Fruit fly (Drosophila melanogaster) whole organism, embryonic: ENCODE results near the gene ND-B16.6.

ENCODE experiments used
- Ada2b ChIP-seq: fragments of 200-800 bp; sonication (Bioruptor generic); IDR thresholded peaks from 2 replicates; pipeline ENCODE4 v1.3.6; 2022; ENCODE audit warnings: missing biosample characterization, missing genetic modification characterization
- Atf6 ChIP-seq: fragments of 200-800 bp; sonication (Bioruptor generic); IDR thresholded peaks from 2 replicates; pipeline ENCODE4 v1.3.6; 2022; ENCODE audit warnings: missing biosample characterization, missing genetic modification characterization
- B-H1 ChIP-seq: fragments of 200-800 bp; sonication (Bioruptor generic); IDR thresholded peaks from 3 replicates; pipeline ENCODE4 v1.3.6; 2022; ENCODE audit warnings: missing biosample characterization, missing genetic modification characterization
- Bdp1 ChIP-seq: fragments of 200-800 bp; sonication (Bioruptor generic); optimal IDR thresholded peaks from 3 replicates; lab custom pipeline; 2016; ENCODE audit warnings: missing biosample characterization, missing genetic modification characterization
- CG10147 ChIP-seq: fragments of 200-800 bp; sonication (Bioruptor generic); optimal IDR thresholded peaks from 2 replicates; lab custom pipeline; 2019; ENCODE audit warnings: missing biosample characterization, mild to moderate bottlenecking, missing genetic modification characterization, moderate library complexity
- CG1024 ChIP-seq: fragments of 200-800 bp; sonication (Bioruptor generic); IDR thresholded peaks from 2 replicates; pipeline ENCODE4 v1.3.6; 2022; ENCODE audit warnings: missing biosample characterization, missing genetic modification characterization
- CG10431 ChIP-seq: fragments of 200-800 bp; sonication (Bioruptor generic); optimal IDR thresholded peaks from 3 replicates; lab custom pipeline; 2018; ENCODE audit warnings: missing biosample characterization, mild to moderate bottlenecking, missing genetic modification characterization
- CG11247 ChIP-seq: fragments of 200-800 bp; sonication (Bioruptor generic); IDR thresholded peaks from 2 replicates; pipeline ENCODE4 v1.3.6; 2022; ENCODE audit warnings: missing biosample characterization, missing genetic modification characterization
- CG12299 ChIP-seq: fragments of 200-800 bp; sonication (Bioruptor generic); optimal IDR thresholded peaks from 2 replicates; lab custom pipeline; 2018; ENCODE audit warnings: missing biosample characterization, mild to moderate bottlenecking, missing genetic modification characterization
- CG12659 ChIP-seq: fragments of 200-800 bp; sonication (Bioruptor generic); optimal IDR thresholded peaks from 3 replicates; lab custom pipeline; 2017; ENCODE audit warnings: mild to moderate bottlenecking, missing biosample characterization, missing genetic modification reagents, missing genetic modification characterization
- CG12769 ChIP-seq: fragments of 200-800 bp; sonication (Bioruptor generic); optimal IDR thresholded peaks from 2 replicates; lab custom pipeline; 2019; ENCODE audit warnings: missing biosample characterization, mild to moderate bottlenecking, missing genetic modification characterization, moderate library complexity
- CG13894 ChIP-seq: fragments of 200-800 bp; sonication (Bioruptor generic); optimal IDR thresholded peaks from 3 replicates; lab custom pipeline; 2018; ENCODE audit warnings: missing biosample characterization, mild to moderate bottlenecking, missing genetic modification characterization, moderate library complexity
- CG14441 ChIP-seq: fragments of 200-800 bp; sonication (Bioruptor generic); IDR thresholded peaks from 2 replicates; pipeline ENCODE4 v1.3.6; 2022; ENCODE audit warnings: missing biosample characterization, missing genetic modification characterization
- CG14860 ChIP-seq: fragments of 200-800 bp; sonication (Bioruptor generic); IDR thresholded peaks from 3 replicates; pipeline ENCODE4 v1.3.6; 2022; ENCODE audit warnings: missing biosample characterization, missing genetic modification characterization; ENCODE audit not compliant: partially characterized antibody
- CG17802 ChIP-seq: fragments of 200-800 bp; sonication (Bioruptor generic); optimal IDR thresholded peaks from 2 replicates; lab custom pipeline; 2018; ENCODE audit warnings: missing biosample characterization, mild to moderate bottlenecking, missing genetic modification characterization, moderate library complexity
- CG30020 ChIP-seq: fragments of 200-800 bp; optimal IDR thresholded peaks from 2 replicates; lab custom pipeline; 2019; ENCODE audit warnings: missing biosample characterization, mild to moderate bottlenecking, missing genetic modification characterization, moderate library complexity
- CG3281 ChIP-seq: fragments of 200-800 bp; sonication (Bioruptor generic); optimal IDR thresholded peaks from 3 replicates; lab custom pipeline; 2017; ENCODE audit warnings: missing biosample characterization, mild to moderate bottlenecking, missing genetic modification characterization
- CG4282 ChIP-seq: fragments of 200-800 bp; sonication (Bioruptor generic); optimal IDR thresholded peaks from 2 replicates; lab custom pipeline; 2016; ENCODE audit warnings: missing biosample characterization, missing genetic modification characterization
- CG4328 ChIP-seq: fragments of 200-800 bp; sonication (Bioruptor generic); optimal IDR thresholded peaks from 3 replicates; lab custom pipeline; 2017; ENCODE audit warnings: missing biosample characterization, missing genetic modification reagents, missing genetic modification characterization
- CG4404 ChIP-seq: fragments of 200-800 bp; sonication (Bioruptor generic); IDR thresholded peaks from 2 replicates; pipeline ENCODE4 v1.3.6; 2022; ENCODE audit warnings: missing biosample characterization, missing genetic modification characterization
- CG8089 ChIP-seq: fragments of 200-800 bp; sonication (Bioruptor generic); optimal IDR thresholded peaks from 3 replicates; lab custom pipeline; 2016; ENCODE audit warnings: missing biosample characterization, missing genetic modification characterization
- CG9437 ChIP-seq: fragments of 200-800 bp; sonication (Bioruptor generic); optimal IDR thresholded peaks from 2 replicates; lab custom pipeline; 2018; ENCODE audit warnings: missing biosample characterization, mild to moderate bottlenecking, missing genetic modification characterization
- CG9727 ChIP-seq: fragments of 200-800 bp; sonication (Bioruptor generic); optimal IDR thresholded peaks from 3 replicates; lab custom pipeline; 2017; ENCODE audit warnings: missing biosample characterization, mild to moderate bottlenecking, missing genetic modification characterization
- CG9817 ChIP-seq: fragments of 200-800 bp; sonication (Bioruptor generic); optimal IDR thresholded peaks from 2 replicates; lab custom pipeline; 2018; ENCODE audit warnings: missing biosample characterization, mild to moderate bottlenecking, missing genetic modification characterization, moderate library complexity
- Dad ChIP-seq: fragments of 200-800 bp; sonication (Bioruptor generic); optimal IDR thresholded peaks from 3 replicates; lab custom pipeline; 2016; ENCODE audit warnings: missing biosample characterization, missing genetic modification characterization
- Dip3 ChIP-seq: fragments of 200-800 bp; sonication (Bioruptor generic); optimal IDR thresholded peaks from 3 replicates; lab custom pipeline; 2016; ENCODE audit warnings: missing biosample characterization, missing genetic modification characterization
- HHEX ChIP-seq: fragments of 200-800 bp; sonication (Bioruptor generic); optimal IDR thresholded peaks from 3 replicates; lab custom pipeline; 2017; ENCODE audit warnings: missing biosample characterization, mild to moderate bottlenecking, missing genetic modification characterization, missing genetic modification reagents
- HLH3B ChIP-seq: fragments of 200-800 bp; sonication (Bioruptor generic); IDR thresholded peaks from 2 replicates; pipeline ENCODE4 v1.3.6; 2022; ENCODE audit warnings: missing biosample characterization, missing genetic modification characterization
- Hr3 ChIP-seq: fragments of 200-800 bp; sonication (Bioruptor generic); optimal IDR thresholded peaks from 3 replicates; lab custom pipeline; 2016; ENCODE audit warnings: missing biosample characterization, missing genetic modification characterization
- Jarid2 ChIP-seq: fragments of 200-800 bp; sonication (Bioruptor generic); optimal IDR thresholded peaks from 3 replicates; lab custom pipeline; 2017; ENCODE audit warnings: mild to moderate bottlenecking, missing biosample characterization, missing genetic modification reagents, missing genetic modification characterization
- Max ChIP-seq: fragments of 200-800 bp; sonication (Bioruptor generic); optimal IDR thresholded peaks from 2 replicates; lab custom pipeline; 2016; ENCODE audit warnings: missing biosample characterization, mild to moderate bottlenecking, missing genetic modification characterization
- Meics ChIP-seq: fragments of 200-800 bp; sonication (Bioruptor generic); optimal IDR thresholded peaks from 2 replicates; lab custom pipeline; 2017; ENCODE audit warnings: missing biosample characterization, mild to moderate bottlenecking, missing genetic modification characterization
- Nf-YA ChIP-seq: fragments of 200-800 bp; sonication (Bioruptor generic); IDR thresholded peaks from 2 replicates; pipeline ENCODE4 v1.3.6; 2022; ENCODE audit warnings: missing biosample characterization, missing genetic modification characterization
- bbx ChIP-seq: fragments of 200-800 bp; sonication (Bioruptor generic); IDR thresholded peaks from 2 replicates; pipeline ENCODE4 v1.3.6; 2022; ENCODE audit warnings: missing biosample characterization, missing genetic modification characterization; ENCODE audit not compliant: partially characterized antibody
- bigmax ChIP-seq: fragments of 200-800 bp; sonication (Bioruptor generic); optimal IDR thresholded peaks from 2 replicates; lab custom pipeline; 2018; ENCODE audit warnings: missing biosample characterization, mild to moderate bottlenecking, missing genetic modification characterization
- dmrt99B ChIP-seq: fragments of 200-800 bp; sonication (Bioruptor generic); optimal IDR thresholded peaks from 2 replicates; lab custom pipeline; 2018; ENCODE audit warnings: missing biosample characterization, mild to moderate bottlenecking, missing genetic modification characterization, moderate library complexity
- esg ChIP-seq: fragments of 200-800 bp; sonication (Bioruptor generic); conservative IDR thresholded peaks from 2 replicates; pipeline ENCODE4 v1.3.6; 2022; ENCODE audit warnings: missing biosample characterization, missing genetic modification characterization
- fd3F ChIP-seq: fragments of 200-800 bp; sonication (Bioruptor generic); optimal IDR thresholded peaks from 2 replicates; lab custom pipeline; 2018; ENCODE audit warnings: missing biosample characterization, mild to moderate bottlenecking, missing genetic modification characterization, moderate library complexity
- gcm ChIP-seq: fragments of 200-800 bp; sonication (Bioruptor generic); optimal IDR thresholded peaks from 2 replicates; lab custom pipeline; 2019; ENCODE audit warnings: missing biosample characterization, mild to moderate bottlenecking, missing genetic modification characterization, moderate library complexity
- hkb ChIP-seq, 2 experiments: fragments of 200-800 bp in 1 of 2; fragments of >200 bp in 1 of 2; sonication (Bioruptor generic) in 1 of 2; IDR thresholded peaks in 1 of 2; optimal IDR thresholded peaks in 1 of 2; 2 replicates each; pipeline versions ENCODE4 v1.3.6 to Lab custom; 2017 to 2022; ENCODE audit warnings: missing biosample characterization in 1 of 2, missing genetic modification characterization in 1 of 2
- ind ChIP-seq: fragments of 200-800 bp; sonication (Bioruptor generic); optimal IDR thresholded peaks from 3 replicates; lab custom pipeline; 2016; ENCODE audit warnings: missing biosample characterization, missing genetic modification characterization
- kah ChIP-seq: fragments of 200-800 bp; sonication (Bioruptor generic); optimal IDR thresholded peaks from 2 replicates; lab custom pipeline; 2018; ENCODE audit warnings: missing biosample characterization, mild to moderate bottlenecking, missing genetic modification characterization
- lilli ChIP-seq: fragments of 200-800 bp; sonication (Bioruptor generic); optimal IDR thresholded peaks from 3 replicates; lab custom pipeline; 2016; ENCODE audit warnings: missing biosample characterization, missing genetic modification characterization
- luna ChIP-seq: fragments of 200-800 bp; sonication (Bioruptor generic); optimal IDR thresholded peaks from 2 replicates; lab custom pipeline; 2016; ENCODE audit warnings: missing biosample characterization, missing genetic modification characterization
- schlank ChIP-seq: fragments of 200-800 bp; sonication (Bioruptor generic); optimal IDR thresholded peaks from 2 replicates; lab custom pipeline; 2018; ENCODE audit warnings: missing biosample characterization, mild to moderate bottlenecking, missing genetic modification characterization
- slbo ChIP-seq: fragments of 200-800 bp; sonication (Bioruptor generic); IDR thresholded peaks from 2 replicates; pipeline ENCODE4 v1.3.6; 2022; ENCODE audit warnings: missing biosample characterization, missing genetic modification characterization
- tap ChIP-seq: fragments of 200-800 bp; optimal IDR thresholded peaks from 3 replicates; lab custom pipeline; 2019; ENCODE audit warnings: missing biosample characterization, mild to moderate bottlenecking, missing genetic modification characterization, moderate library complexity
- toy ChIP-seq: fragments of 200-800 bp; sonication (Bioruptor generic); IDR thresholded peaks from 2 replicates; pipeline ENCODE4 v1.3.6; 2022; ENCODE audit warnings: missing biosample characterization, missing genetic modification characterization
- tup ChIP-seq: fragments of 200-800 bp; sonication (Bioruptor generic); optimal IDR thresholded peaks from 2 replicates; lab custom pipeline; 2016; ENCODE audit warnings: missing biosample characterization, mild to moderate bottlenecking, missing genetic modification characterization, moderate library complexity

Gene ND-B16.6

dm6 chrX:6340593-6341068 lies 9.6 kb downstream of the ND-B16.6 start (continued):
- peak; percentile 52 for TF ChIP-seq lilli
- TF ChIP-seq CG4282 (GFP tag; lab: Kevin White, UChicago): no peak
- peak; percentile 30 for TF ChIP-seq CG12299 (tag; lab: Kevin White, UChicago)
- peak; percentile 88 for TF ChIP-seq dmrt99B (tag; lab: Kevin White, UChicago)
- TF ChIP-seq CG9437: peak; percentile 71
- TF ChIP-seq CG12769 (tag; lab: Kevin White, UChicago): peak; percentile 39
- peak; percentile 56 for TF ChIP-seq esg
- peak; percentile 68 for TF ChIP-seq tap (tag; lab: Kevin White, UChicago)
- peak; percentile 54 for TF ChIP-seq CG9817 (tag; lab: Kevin White, UChicago)
- TF ChIP-seq CG12659 (GFP tag; lab: Kevin White, UChicago): peak; percentile 87
- TF ChIP-seq CG17802: no peak
- TF ChIP-seq B-H1 (GFP tag; lab: Robert Waterston, UW): no peak; the same call in 2 of the 3 replicates
- peak; percentile 71 for TF ChIP-seq gcm (GFP tag; lab: Kevin White, UChicago)
- TF ChIP-seq CG14441 (GFP tag; lab: Robert Waterston, UW): peak; percentile 39; the same call in 1 of the 2 replicates
- no peak for TF ChIP-seq bigmax (GFP tag; lab: Kevin White, UChicago)
- TF ChIP-seq kah (GFP tag; lab: Kevin White, UChicago): peak; percentile 51
- TF ChIP-seq Nf-YA (GFP tag; lab: Robert Waterston, UW): no peak
- no peak for TF ChIP-seq CG8089
- 0 out of 2 replicates have a peak, but pooled peaks have one; percentile 3 for TF ChIP-seq CG1024 (GFP tag; lab: Robert Waterston, UW)
- peak; percentile 80 for TF ChIP-seq CG9727 (GFP tag; lab: Kevin White, UChicago)
- TF ChIP-seq hkb (optimal IDR thresholded peaks at IDR 0.05; lab: Kevin White, UChicago): no peak
- TF ChIP-seq hkb (GFP tag; IDR thresholded peaks at IDR 0.05; lab: Robert Waterston, UW): peak; percentile 64; the same call in 1 of the 2 replicates
- peak; percentile 61 for TF ChIP-seq CG10431 (GFP tag; lab: Kevin White, UChicago)
- 0 out of 2 replicates have a peak, but pooled peaks have one; percentile 7 for TF ChIP-seq Ada2b (GFP tag; lab: Robert Waterston, UW)
- TF ChIP-seq HHEX (GFP tag; lab: Kevin White, UChicago): peak; percentile 77
- peak; percentile 58 for TF ChIP-seq Max (GFP tag; lab: Kevin White, UChicago)
- TF ChIP-seq Jarid2 (GFP tag; lab: Kevin White, UChicago): peak; percentile 32
- TF ChIP-seq fd3F (GFP tag; lab: Kevin White, UChicago): peak; percentile 66
- no peak for TF ChIP-seq CG11247 (GFP tag; lab: Robert Waterston, UW)
- TF ChIP-seq Bdp1 (GFP tag; lab: Kevin White, UChicago): peak; percentile 8
- peak; percentile 82 for TF ChIP-seq Atf6 (GFP tag; lab: Robert Waterston, UW)
- no peak for TF ChIP-seq toy (GFP tag; lab: Robert Waterston, UW)
- TF ChIP-seq tup (GFP tag; lab: Kevin White, UChicago): no peak
- peak; percentile 82 for TF ChIP-seq CG4328 (GFP tag; lab: Kevin White, UChicago)
- TF ChIP-seq bbx: no peak
- TF ChIP-seq Hr3 (GFP tag; lab: Kevin White, UChicago): peak; percentile 34
- peak; percentile 74 for TF ChIP-seq ind (GFP tag; lab: Kevin White, UChicago)
- peak; percentile 23 for TF ChIP-seq Dad (GFP tag; lab: Kevin White, UChicago)
- peak; percentile 34 for TF ChIP-seq CG30020 (tag; lab: Kevin White, UChicago)
- TF ChIP-seq slbo: no peak; the same call in none of the 2 replicates
- peak; percentile 89 for TF ChIP-seq Meics (GFP tag; lab: Kevin White, UChicago)
- TF ChIP-seq CG4404 (GFP tag; lab: Robert Waterston, UW): no peak
- TF ChIP-seq CG10147 (GFP tag; lab: Kevin White, UChicago): peak; percentile 91
- peak; percentile 44 for TF ChIP-seq CG13894
- no peak for TF ChIP-seq luna (GFP tag; lab: Kevin White, UChicago)
- peak; percentile 40 for TF ChIP-seq HLH3B
- peak; percentile 34 for TF ChIP-seq Dip3 (GFP tag; lab: Kevin White, UChicago)
- TF ChIP-seq CG3281 (GFP tag; lab: Kevin White, UChicago): peak; percentile 90
- no peak for TF ChIP-seq CG14860 (GFP tag; lab: Robert Waterston, UW)
- peak; percentile 64 for TF ChIP-seq schlank (tag; lab: Kevin White, UChicago)
